Worm (Caenorhabditis elegans): ENCODE data around the gene col-155.

DNA sequence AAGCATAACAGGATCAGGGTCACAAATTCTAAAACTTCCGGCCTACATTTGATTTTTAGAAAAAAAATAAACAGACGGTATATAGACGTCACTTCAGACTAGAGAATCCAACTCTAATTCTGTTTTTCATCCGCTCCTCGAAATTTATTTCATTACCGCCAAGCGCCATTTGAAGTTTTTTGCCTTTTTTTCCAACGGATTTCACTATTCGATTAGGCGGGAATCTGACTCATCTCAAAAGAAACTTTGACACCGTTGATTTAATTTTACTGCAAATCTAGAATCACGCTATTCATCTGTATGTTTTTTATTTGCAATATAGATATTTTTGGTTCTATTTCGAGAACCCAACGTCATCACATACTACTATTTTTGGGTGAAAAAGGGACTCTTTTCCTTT is 41.1 kb upstream of the col-155 start:
- TF ChIP-seq cog-1 (tag; optimal IDR thresholded peaks at IDR 0.05) (no peak), flt-1 (GFP tag; IDR thresholded peaks at IDR 0.05) (no peak), tab-1 (GFP tag; IDR thresholded peaks at IDR 0.05) (no peak), T22C8.4 (GFP tag; IDR thresholded peaks at IDR 0.05) (no peak), ref-1 (GFP tag; conservative IDR thresholded peaks at IDR 0.05) (no peak), ztf-29 (GFP tag; IDR thresholded peaks at IDR 0.05) (no peak), klf-2 (GFP tag; conservative IDR thresholded peaks at IDR 0.05) (no peak), ztf-23 (GFP tag; IDR thresholded peaks at IDR 0.05) (no peak), med-1 (GFP tag; optimal IDR thresholded peaks at IDR 0.05; ENCODE audit: insufficient read depth) (no peak)
